Worm (Caenorhabditis elegans) whole organism, L3 larva: ENCODE data around the gene C34B4.2.

ENCODE experiments used
- R02D3.7 ChIP-seq: fragments of 150-350 bp; optimal IDR thresholded peaks from 2 replicates; lab custom pipeline; 2014; ENCODE audit warnings: missing biosample characterization, missing genetic modification characterization
- tbx-2 ChIP-seq: sonication (generic microtip); optimal IDR thresholded peaks from 2 replicates; lab custom pipeline; 2016; ENCODE audit warnings: mild to moderate bottlenecking, missing genetic modification characterization, missing compliant biosample characterization

- TF ChIP-seq R02D3.7 = no peak
- TF ChIP-seq tbx-2 (tag; lab: Kevin White, UChicago) = no peak
Measured at ce11 chrV:13074148-13074547, 8.7 kb upstream of the C34B4.2 start.
